Worm (Caenorhabditis elegans): ENCODE results near the gene F13B6.3.

DNA sequence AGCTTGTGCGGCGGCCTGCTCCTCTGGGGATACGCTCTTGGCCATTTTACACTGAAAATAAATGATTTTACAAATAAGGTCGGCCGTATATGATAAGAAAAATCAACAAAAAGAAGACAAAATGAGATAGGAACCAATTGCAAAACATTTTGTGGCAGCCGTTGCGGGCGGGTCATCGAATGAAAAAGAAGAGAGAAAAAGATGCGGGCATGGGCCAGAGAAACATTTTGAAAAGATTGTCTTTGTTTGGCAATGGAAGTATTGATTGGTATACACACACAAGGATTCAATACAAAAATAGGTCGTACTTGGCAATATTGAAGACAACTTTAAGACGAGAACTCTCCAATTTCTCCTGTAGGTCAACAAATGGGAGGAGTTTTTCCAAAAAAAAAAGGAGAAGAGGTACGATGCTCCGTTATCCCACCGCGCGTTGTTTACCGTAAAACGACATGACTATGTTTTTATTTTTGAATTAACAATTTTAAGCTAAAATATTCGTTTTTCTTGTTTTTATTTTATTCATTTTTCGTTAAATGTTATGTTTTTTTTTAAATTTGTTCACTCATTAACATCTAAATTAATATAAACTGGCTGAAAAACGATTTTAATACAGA lies 47.0 kb upstream of the F13B6.3 start, which contains the start of the genes plc-4 and R05G6.4:
- TF ChIP-seq F37B4.10 (GFP tag; IDR thresholded peaks at IDR 0.05) (no peak), athp-1 (tag; optimal IDR thresholded peaks at IDR 0.05) (no peak), Y56A3A.18 (GFP tag; IDR thresholded peaks at IDR 0.05) (no peak), dox-1 (GFP tag; IDR thresholded peaks at IDR 0.05) (no peak), unc-62 (GFP tag; optimal IDR thresholded peaks at IDR 0.05) (no peak), snpc-4 (GFP tag; optimal IDR thresholded peaks at IDR 0.05) (no peak), snpc-4 (tag; optimal IDR thresholded peaks at IDR 0.05) (no peak), atf-7 (tag; optimal IDR thresholded peaks at IDR 0.05) (no peak), ceh-40 (GFP tag; IDR thresholded peaks at IDR 0.05) (no peak), nhr-179 (tag; optimal IDR thresholded peaks at IDR 0.05) (no peak), cebp-2 (GFP tag; IDR thresholded peaks at IDR 0.05) (no peak), hlh-26 (GFP tag; conservative IDR thresholded peaks at IDR 0.05) (no peak), tbp1 (GFP tag; optimal IDR thresholded peaks at IDR 0.05) (no peak), C17E4.6 (GFP tag; IDR thresholded peaks at IDR 0.05) (no peak)

All from whole organism, young adult.